Worm (Caenorhabditis elegans) whole organism, L2 larva: ENCODE measurements around the gene D1005.6.

Source experiments
- aly-2 ChIP-seq: fragments of 150-350 bp; optimal IDR thresholded peaks from 2 replicates; lab custom pipeline; 2014; ENCODE audit warnings: missing biosample characterization, missing genetic modification characterization
- mab-5 ChIP-seq: fragments of 150-350 bp; optimal IDR thresholded peaks from 2 replicates; lab custom pipeline; 2014; ENCODE audit warnings: missing biosample characterization, missing genetic modification characterization
- nhr-237 ChIP-seq: fragments of 150-350 bp; optimal IDR thresholded peaks from 2 replicates; lab custom pipeline; 2014; ENCODE audit warnings: missing biosample characterization, missing genetic modification characterization
- snpc-4 ChIP-seq: fragments of 150-350 bp; optimal IDR thresholded peaks from 2 replicates; lab custom pipeline; 2014; ENCODE audit warnings: missing biosample characterization, missing genetic modification characterization

DNA sequence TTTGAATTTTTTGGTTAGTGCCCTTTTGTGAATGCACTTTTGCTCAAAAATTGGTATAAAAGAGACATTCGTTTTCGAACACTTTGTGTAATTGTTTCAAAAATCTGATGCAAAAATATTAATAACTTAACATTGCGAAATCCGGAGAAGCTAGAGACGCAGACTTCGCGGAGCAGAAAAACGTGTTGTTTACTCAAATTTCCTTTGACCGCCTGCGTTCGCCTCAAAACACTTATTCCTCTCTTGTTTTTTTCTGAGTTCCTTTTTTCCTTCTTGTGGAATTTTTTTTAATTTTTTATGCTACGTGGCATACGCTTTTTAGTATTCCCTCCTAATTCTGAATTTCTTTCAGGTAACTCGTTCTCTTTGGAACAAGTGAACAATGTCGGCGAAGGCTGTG is 14.6 kb upstream of the D1005.6 start, which contains the start of gene acly-1:
- TF ChIP-seq mab-5 (tag; lab: Kevin White, UChicago) (no peak), snpc-4 (tag; lab: Kevin White, UChicago) (no peak), aly-2 (tag; lab: Kevin White, UChicago) (no peak), nhr-237 (no peak)
